Worm (Caenorhabditis elegans) whole organism, L4/young adult: ENCODE measurements around the gene Y37E11AL.1.

ENCODE experiments used
- W03F9.2 ChIP-seq: fragments of 150-350 bp; optimal IDR thresholded peaks from 2 replicates; lab custom pipeline; 2014; ENCODE audit warnings: missing biosample characterization, missing genetic modification characterization
- dao-5 ChIP-seq: sonication (generic microtip); optimal IDR thresholded peaks from 2 replicates; lab custom pipeline; 2016; ENCODE audit warnings: missing genotype, missing genetic modification characterization, moderate library complexity, missing compliant biosample characterization
- him-1 ChIP-seq: sonication (generic microtip); optimal IDR thresholded peaks from 2 replicates; lab custom pipeline; 2016; ENCODE audit warnings: missing genotype, missing genetic modification reagents, missing genetic modification characterization, missing compliant biosample characterization

ce11 chrIV:3686260-3686659, 23.0 kb upstream of the Y37E11AL.1 start:
- TF ChIP-seq him-1 (tag; lab: Kevin White, UChicago) (no peak), W03F9.2 (tag; lab: Kevin White, UChicago) (no peak), dao-5 (tag; lab: Kevin White, UChicago) (no peak)
